Worm (Caenorhabditis elegans) whole organism, L3 larva: ENCODE data around the gene F43E2.1.

Experiments used
- aly-2 ChIP-seq: fragments of 150-350 bp; optimal IDR thresholded peaks from 2 replicates; lab custom pipeline; 2014; ENCODE audit warnings: missing biosample characterization, missing genetic modification characterization
- egl-27 ChIP-seq: sonication (generic microtip); optimal IDR thresholded peaks from 4 replicates; lab custom pipeline; 2017; ENCODE audit warnings: missing biosample characterization, missing genetic modification reagents, missing genetic modification characterization

DNA sequence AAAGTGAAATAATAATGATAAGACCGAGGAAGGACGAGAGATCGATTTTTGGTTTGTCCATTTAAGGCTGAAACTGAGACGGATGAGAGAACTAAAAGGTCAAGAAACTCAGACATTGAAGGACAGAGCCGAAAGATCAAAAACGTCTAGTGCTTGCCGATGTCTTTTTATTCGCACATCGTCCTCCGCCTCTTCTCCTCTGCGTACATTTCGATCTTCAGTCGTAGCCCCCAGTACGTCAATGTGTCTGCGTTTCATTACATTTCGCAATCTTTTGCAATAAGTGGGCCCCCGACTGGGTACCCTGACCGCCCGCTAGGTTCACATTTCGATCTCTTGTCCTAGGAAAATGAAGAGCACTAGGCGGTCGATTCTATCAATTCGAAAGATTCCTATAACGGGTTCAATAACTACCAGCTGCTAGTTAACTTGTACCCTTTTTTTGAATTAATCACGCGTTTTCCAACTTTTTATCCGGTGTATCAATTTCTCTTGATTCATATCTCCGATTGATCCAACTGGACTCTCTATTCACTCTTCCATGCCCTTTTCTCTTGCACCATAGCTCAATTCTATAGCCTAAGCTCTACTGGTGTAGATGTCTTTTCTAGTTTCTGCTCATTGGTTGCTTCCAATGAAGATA is 17.1 kb downstream of the F43E2.1 start:
- TF ChIP-seq egl-27: no peak
- no peak for TF ChIP-seq aly-2
